Worm (Caenorhabditis elegans): Measurements from ENCODE around the gene F46E10.3.

- TF ChIP-seq ztf-29 (GFP tag; IDR thresholded peaks at IDR 0.05), result no peak
- no peak for TF ChIP-seq ztf-23 (GFP tag; IDR thresholded peaks at IDR 0.05)
- TF ChIP-seq ref-1 (GFP tag; conservative IDR thresholded peaks at IDR 0.05), result no peak
- TF ChIP-seq T22C8.4 (GFP tag; IDR thresholded peaks at IDR 0.05), result no peak
- TF ChIP-seq cog-1 (tag; optimal IDR thresholded peaks at IDR 0.05), result no peak
- TF ChIP-seq flt-1 (GFP tag; IDR thresholded peaks at IDR 0.05), result no peak
- no peak for TF ChIP-seq klf-2 (GFP tag; conservative IDR thresholded peaks at IDR 0.05)
- no peak for TF ChIP-seq tab-1 (GFP tag; IDR thresholded peaks at IDR 0.05)
Measured at ce11 chrV:6496611-6497158, 21.4 kb upstream of the F46E10.3 start, which contains the start of gene dgtr-1.
